Worm (Caenorhabditis elegans) whole organism, L4 larva: Measurements from ENCODE around the gene col-179.
A peak's percentile ranks its signal among the peaks of the same experiment; 100 is the strongest.

Experiments used
- F10B5.3 ChIP-seq: sonication (generic microtip); optimal IDR thresholded peaks from 2 replicates; lab custom pipeline; 2016; ENCODE audit warnings: mild to moderate bottlenecking, missing genetic modification characterization, missing compliant biosample characterization
- F26F4.8 ChIP-seq: fragments of 200-800 bp; sonication (Bioruptor generic); conservative IDR thresholded peaks from 2 replicates; pipeline ENCODE4 v1.3.6; 2022; ENCODE audit warnings: missing genetic modification characterization, missing compliant biosample characterization
- F37D6.2 ChIP-seq: sonication (generic microtip); optimal IDR thresholded peaks from 2 replicates; lab custom pipeline; 2016; ENCODE audit warnings: mild to moderate bottlenecking, missing genetic modification characterization, missing compliant biosample characterization
- F44E2.7 ChIP-seq: fragments of 200-800 bp; sonication (Bioruptor generic); IDR thresholded peaks from 2 replicates; pipeline ENCODE4 v2.1.2; 2022; ENCODE audit warnings: missing genetic modification characterization, missing compliant biosample characterization
- aly-2 ChIP-seq: sonication (generic microtip); optimal IDR thresholded peaks from 2 replicates; lab custom pipeline; 2018; ENCODE audit warnings: missing biosample characterization, missing genetic modification characterization
- arid-1 ChIP-seq: fragments of 200-800 bp; sonication (Bioruptor generic); conservative IDR thresholded peaks from 2 replicates; pipeline ENCODE4 v1.3.6; 2022; ENCODE audit warnings: missing genetic modification reagents, missing genetic modification characterization, missing compliant biosample characterization
- ceh-20 ChIP-seq: fragments of 200-800 bp; sonication (Bioruptor generic); IDR thresholded peaks from 2 replicates; pipeline ENCODE4 v1.3.6; 2022; ENCODE audit warnings: missing genetic modification reagents, missing genetic modification characterization, missing compliant biosample characterization
- ceh-82 ChIP-seq: sonication (generic microtip); optimal IDR thresholded peaks from 2 replicates; lab custom pipeline; 2017; ENCODE audit warnings: missing biosample characterization, missing genetic modification characterization
- daf-16 ChIP-seq, 3 experiments: sonication (generic microtip); optimal IDR thresholded peaks; 2 replicates each; lab custom pipeline; 2016 to 2017; ENCODE audit warnings: missing genetic modification characterization in 3 of 3, missing genetic modification reagents in 3 of 3, mild to moderate bottlenecking in 2 of 3, missing compliant biosample characterization in 2 of 3, missing biosample characterization in 1 of 3, moderate library complexity in 1 of 3
- daf-19 ChIP-seq: fragments of 200-800 bp; sonication (Bioruptor generic); conservative IDR thresholded peaks from 2 replicates; pipeline ENCODE4 v1.3.6; 2022; ENCODE audit warnings: missing genetic modification characterization, missing compliant biosample characterization
- dmd-6 ChIP-seq: fragments of 200-800 bp; sonication (Bioruptor generic); IDR thresholded peaks from 2 replicates; pipeline ENCODE4 v1.3.6; 2022; ENCODE audit warnings: missing genetic modification reagents, missing genetic modification characterization, missing compliant biosample characterization
- dpl-1 ChIP-seq: fragments of 150-350 bp; optimal IDR thresholded peaks from 2 replicates; lab custom pipeline; 2014; ENCODE audit warnings: missing biosample characterization, missing genetic modification reagents, missing genetic modification characterization
- duxl-1 ChIP-seq: sonication (generic microtip); optimal IDR thresholded peaks from 2 replicates; lab custom pipeline; 2016; ENCODE audit warnings: mild to moderate bottlenecking, missing genetic modification characterization, moderate library complexity, missing compliant biosample characterization; ENCODE audit not compliant: poor library complexity
- dve-1 ChIP-seq: sonication (generic microtip); optimal IDR thresholded peaks from 2 replicates; lab custom pipeline; 2017; ENCODE audit warnings: antibody characterized with exemption, mild to moderate bottlenecking, missing genetic modification characterization, missing compliant biosample characterization; ENCODE audit not compliant: insufficient read depth
- egl-43 ChIP-seq: fragments of 200-800 bp; sonication (Bioruptor generic); IDR thresholded peaks from 2 replicates; pipeline ENCODE4 v1.3.6; 2022; ENCODE audit warnings: missing genetic modification reagents, missing genetic modification characterization, missing compliant biosample characterization
- fkh-10 ChIP-seq: fragments of 150-350 bp; optimal IDR thresholded peaks from 2 replicates; lab custom pipeline; 2014; ENCODE audit warnings: missing biosample characterization, missing genetic modification reagents, missing genetic modification characterization
- fos-1 ChIP-seq: fragments of 150-350 bp; optimal IDR thresholded peaks from 2 replicates; lab custom pipeline; 2014; ENCODE audit warnings: missing biosample characterization, missing genetic modification characterization
- hif-1 ChIP-seq, 2 experiments: sonication (generic microtip); optimal IDR thresholded peaks; 2 replicates each; lab custom pipeline; 2016 to 2017; ENCODE audit warnings: missing compliant biosample characterization in 2 of 2, missing genetic modification characterization in 2 of 2, missing genetic modification reagents in 2 of 2, missing genotype in 2 of 2, mild to moderate bottlenecking in 1 of 2
- hlh-30 ChIP-seq: sonication (generic microtip); optimal IDR thresholded peaks from 2 replicates; lab custom pipeline; 2017; ENCODE audit warnings: antibody characterized with exemption, mild to moderate bottlenecking, missing genetic modification characterization, missing compliant biosample characterization; ENCODE audit not compliant: insufficient read depth
- jun-1 ChIP-seq: fragments of 150-350 bp; optimal IDR thresholded peaks from 2 replicates; lab custom pipeline; 2014; ENCODE audit warnings: missing biosample characterization, missing genetic modification reagents, missing genetic modification characterization
- lin-1 ChIP-seq: fragments of 200-800 bp; sonication (Bioruptor generic); IDR thresholded peaks from 2 replicates; pipeline ENCODE4 v1.3.6; 2022; ENCODE audit warnings: missing genetic modification reagents, missing genetic modification characterization, missing compliant biosample characterization
- lin-29 ChIP-seq: fragments of 200-800 bp; sonication (Bioruptor generic); IDR thresholded peaks from 2 replicates; pipeline ENCODE4 v1.3.6; 2022; ENCODE audit warnings: missing genetic modification reagents, missing genetic modification characterization, missing compliant biosample characterization
- lin-38 ChIP-seq: fragments of 200-800 bp; sonication (Bioruptor generic); IDR thresholded peaks from 2 replicates; pipeline ENCODE4 v1.3.6; 2022; ENCODE audit warnings: missing genetic modification reagents, missing genetic modification characterization, missing compliant biosample characterization
- lsy-2 ChIP-seq, 2 experiments: fragments of 150-350 bp in 1 of 2; sonication (generic microtip) in 1 of 2; optimal IDR thresholded peaks; 2 replicates each; lab custom pipeline; 2014 to 2017; ENCODE audit warnings: missing biosample characterization in 2 of 2, missing genetic modification characterization in 2 of 2
- madf-5 ChIP-seq, 2 experiments: fragments of 200-800 bp; sonication (Bioruptor generic); IDR thresholded peaks; 2 replicates each; pipeline ENCODE4 v1.3.6; 2022; ENCODE audit warnings: missing compliant biosample characterization in 2 of 2, missing genetic modification characterization in 2 of 2
- mdl-1 ChIP-seq, 2 experiments: fragments of 150-350 bp in 1 of 2; sonication (generic microtip) in 1 of 2; optimal IDR thresholded peaks; 2 replicates each; lab custom pipeline; 2014 to 2017; ENCODE audit warnings: missing biosample characterization in 2 of 2, missing genetic modification characterization in 2 of 2
- mdt-29 ChIP-seq: fragments of 200-800 bp; sonication (Bioruptor generic); IDR thresholded peaks from 2 replicates; pipeline ENCODE4 v1.3.6; 2022; ENCODE audit warnings: missing genetic modification reagents, missing genetic modification characterization, missing compliant biosample characterization
- mxl-2 ChIP-seq: fragments of 200-800 bp; sonication (Bioruptor generic); conservative IDR thresholded peaks from 2 replicates; pipeline ENCODE4 v1.3.6; 2022; ENCODE audit warnings: missing genetic modification reagents, missing genetic modification characterization, missing compliant biosample characterization
- mxl-3 ChIP-seq: fragments of 200-800 bp; sonication (Bioruptor generic); optimal IDR thresholded peaks from 2 replicates; lab custom pipeline; 2018; ENCODE audit warnings: mild to moderate bottlenecking, missing genetic modification characterization, missing compliant biosample characterization
- nhr-10 ChIP-seq: fragments of 150-350 bp; optimal IDR thresholded peaks from 2 replicates; lab custom pipeline; 2014; ENCODE audit warnings: missing biosample characterization, missing genetic modification characterization
- nhr-102 ChIP-seq: sonication (generic microtip); optimal IDR thresholded peaks from 2 replicates; lab custom pipeline; 2016; ENCODE audit warnings: mild to moderate bottlenecking, missing genetic modification characterization, moderate library complexity, missing compliant biosample characterization
- nhr-11 ChIP-seq: fragments of 150-350 bp; optimal IDR thresholded peaks from 2 replicates; lab custom pipeline; 2014; ENCODE audit warnings: missing biosample characterization, missing genetic modification characterization
- nhr-25 ChIP-seq: sonication (generic microtip); optimal IDR thresholded peaks from 2 replicates; lab custom pipeline; 2017; ENCODE audit warnings: missing genetic modification characterization, mild to moderate bottlenecking, missing compliant biosample characterization, antibody characterized with exemption, moderate library complexity, borderline replicate concordance; ENCODE audit not compliant: insufficient read depth
- nhr-28 ChIP-seq: fragments of 150-350 bp; optimal IDR thresholded peaks from 2 replicates; lab custom pipeline; 2014; ENCODE audit warnings: missing biosample characterization, missing genetic modification characterization
- nhr-41 ChIP-seq: fragments of 200-800 bp; sonication (Bioruptor generic); IDR thresholded peaks from 2 replicates; pipeline ENCODE4 v1.3.6; 2022; ENCODE audit warnings: missing genetic modification reagents, missing genetic modification characterization, missing compliant biosample characterization
- nhr-42 ChIP-seq: fragments of 200-800 bp; sonication (Bioruptor generic); IDR thresholded peaks from 2 replicates; pipeline ENCODE4 v1.3.6; 2022; ENCODE audit warnings: missing genetic modification characterization, missing compliant biosample characterization
- nhr-6 ChIP-seq: fragments of 150-350 bp; optimal IDR thresholded peaks from 2 replicates; lab custom pipeline; 2014; ENCODE audit warnings: missing biosample characterization, missing genetic modification characterization
- php-3 ChIP-seq: fragments of 200-800 bp; sonication (Bioruptor generic); IDR thresholded peaks from 2 replicates; pipeline ENCODE4 v1.3.6; 2022; ENCODE audit warnings: missing genetic modification reagents, missing genetic modification characterization, missing compliant biosample characterization
- saeg-2 ChIP-seq: fragments of 200-800 bp; sonication (Bioruptor generic); IDR thresholded peaks from 2 replicates; pipeline ENCODE4 v1.3.6; 2022; ENCODE audit warnings: missing genetic modification reagents, missing genetic modification characterization, missing compliant biosample characterization
- set-16 ChIP-seq: fragments of 200-800 bp; sonication (Bioruptor generic); IDR thresholded peaks from 2 replicates; pipeline ENCODE4 v1.3.6; 2022; ENCODE audit warnings: missing genetic modification reagents, missing genetic modification characterization, missing compliant biosample characterization
- spr-1 ChIP-seq: sonication (generic microtip); optimal IDR thresholded peaks from 2 replicates; lab custom pipeline; 2016; ENCODE audit warnings: mild to moderate bottlenecking, missing genetic modification characterization, missing compliant biosample characterization
- spr-3 ChIP-seq: fragments of 200-800 bp; sonication (Bioruptor generic); optimal IDR thresholded peaks from 2 replicates; lab custom pipeline; 2018; ENCODE audit warnings: mild to moderate bottlenecking, missing genetic modification characterization, missing compliant biosample characterization
- tra-1 ChIP-seq: fragments of 200-800 bp; sonication (Bioruptor generic); IDR thresholded peaks from 2 replicates; pipeline ENCODE4 v1.3.6; 2022; ENCODE audit warnings: missing genetic modification reagents, missing genetic modification characterization, missing compliant biosample characterization
- unc-130 ChIP-seq: sonication (generic microtip); optimal IDR thresholded peaks from 2 replicates; lab custom pipeline; 2016; ENCODE audit warnings: missing genetic modification reagents, missing genetic modification characterization, missing compliant biosample characterization
- unc-62 ChIP-seq, 3 experiments: fragments of 150-350 bp in 1 of 3; sonication (generic microtip); optimal IDR thresholded peaks in 2 of 3; peaks in 1 of 3; 1 replicate in 1 of 3; 2 replicates in 2 of 3; lab custom pipeline; 2014 to 2017; ENCODE audit warnings: missing biosample characterization in 3 of 3, missing genetic modification characterization in 3 of 3, missing genetic modification reagents in 3 of 3, missing genotype in 1 of 3
- zag-1 ChIP-seq: fragments of 150-350 bp; optimal IDR thresholded peaks from 2 replicates; lab custom pipeline; 2014; ENCODE audit warnings: missing biosample characterization, missing genetic modification characterization
- zfp-3 ChIP-seq: fragments of 200-800 bp; sonication (Bioruptor generic); conservative IDR thresholded peaks from 2 replicates; pipeline ENCODE4 v1.3.6; 2022; ENCODE audit warnings: missing genetic modification reagents, missing genetic modification characterization, missing compliant biosample characterization
- zip-11 ChIP-seq: fragments of 200-800 bp; sonication (Bioruptor generic); IDR thresholded peaks from 2 replicates; pipeline ENCODE4 v1.3.6; 2022; ENCODE audit warnings: missing genetic modification characterization, missing compliant biosample characterization
- ztf-7 ChIP-seq: fragments of 150-350 bp; optimal IDR thresholded peaks from 2 replicates; lab custom pipeline; 2014; ENCODE audit warnings: missing biosample characterization, missing genetic modification characterization

Gene col-179

ce11 chrX:11206953-11207352 lies 5.7 kb downstream of the col-179 start, which contains the start of gene hst-2:
Gene hst-2 (minus strand): TSS chrX:11207155.
- peak in 1 of 2 experiments; percentile 38 for TF ChIP-seq mdl-1 (tag; optimal IDR thresholded peaks at IDR 0.05; lab: Kevin White, UChicago)
- TF ChIP-seq mdt-29 (GFP tag; lab: Robert Waterston, UW), result peak; percentile 68; the same call in 1 of the 2 replicates
- TF ChIP-seq daf-19 (GFP tag; lab: Robert Waterston, UW), result no peak
- TF ChIP-seq nhr-41, result no peak
- peak; percentile 66; the same call in 1 of the 2 replicates for TF ChIP-seq zfp-3 (GFP tag; lab: Robert Waterston, UW)
- TF ChIP-seq saeg-2, result peak; percentile 70
- peak in 1 of 2 experiments; percentile 98 for TF ChIP-seq unc-62 (GFP tag; optimal IDR thresholded peaks at IDR 0.05 in 1 of 2; lab: Kevin White, UChicago)
- no peak for TF ChIP-seq unc-62 (tag; optimal IDR thresholded peaks at IDR 0.05; lab: Kevin White, UChicago)
- TF ChIP-seq spr-1, result peak; percentile 79
- TF ChIP-seq tra-1, result peak; percentile 80; the same call in 1 of the 2 replicates
- no peak for TF ChIP-seq zag-1 (tag; lab: Kevin White, UChicago)
- no peak for TF ChIP-seq ceh-82
- TF ChIP-seq daf-16 (GFP tag; optimal IDR thresholded peaks at IDR 0.05; lab: Kevin White, UChicago), result peak; percentile 18 to 70
- TF ChIP-seq daf-16 (tag; optimal IDR thresholded peaks at IDR 0.05; lab: Kevin White, UChicago), result peak; percentile 61
- peak; percentile 91 for TF ChIP-seq duxl-1 (tag; lab: Kevin White, UChicago)
- no peak for TF ChIP-seq fos-1 (tag; lab: Kevin White, UChicago)
- peak; percentile 75 for TF ChIP-seq lin-38
- peak; percentile 68 for TF ChIP-seq F37D6.2 (tag; lab: Kevin White, UChicago)
- peak; percentile 76 for TF ChIP-seq dpl-1 (GFP tag; lab: Kevin White, UChicago)
- TF ChIP-seq nhr-28, result peak; percentile 71
- TF ChIP-seq ceh-20 (GFP tag; lab: Robert Waterston, UW), result peak; percentile 86
- TF ChIP-seq nhr-42 (GFP tag; lab: Robert Waterston, UW), result peak; percentile 80
- TF ChIP-seq aly-2 (tag; lab: Kevin White, UChicago), result no peak
- TF ChIP-seq F10B5.3, result peak; percentile 86
- TF ChIP-seq ztf-7 (tag; lab: Kevin White, UChicago), result peak; percentile 79
- TF ChIP-seq jun-1, result peak; percentile 63
- peak; percentile 73 for TF ChIP-seq arid-1
- no peak for TF ChIP-seq lin-1 (GFP tag; lab: Robert Waterston, UW)
- TF ChIP-seq egl-43 (GFP tag; lab: Robert Waterston, UW), result peak; percentile 66; the same call in 1 of the 2 replicates
- no peak for TF ChIP-seq set-16 (GFP tag; lab: Robert Waterston, UW)
- TF ChIP-seq nhr-10, result no peak
- no peak for TF ChIP-seq unc-130 (GFP tag; lab: Kevin White, UChicago)
- peak; percentile 56 for TF ChIP-seq spr-3 (GFP tag; lab: Kevin White, UChicago)
- peak in 1 of 2 experiments; percentile 52 for TF ChIP-seq hif-1 (tag; optimal IDR thresholded peaks at IDR 0.05; lab: Kevin White, UChicago)
- TF ChIP-seq mxl-2 (GFP tag; lab: Robert Waterston, UW), result no peak
- TF ChIP-seq nhr-11 (tag; lab: Kevin White, UChicago), result peak; percentile 74
- TF ChIP-seq lin-29 (GFP tag; lab: Robert Waterston, UW), result 0 out of 2 replicates have a peak, but pooled peaks have one; percentile 67
- TF ChIP-seq nhr-25 (tag; lab: Kevin White, UChicago), result peak; percentile 31
- TF ChIP-seq hlh-30 (tag; lab: Kevin White, UChicago), result peak; percentile 76
- TF ChIP-seq dmd-6 (GFP tag; lab: Robert Waterston, UW), result peak; percentile 87
- TF ChIP-seq F26F4.8 (GFP tag; lab: Robert Waterston, UW), result no peak
- peak; percentile 93 for TF ChIP-seq nhr-102
- TF ChIP-seq php-3 (GFP tag; lab: Robert Waterston, UW), result peak; percentile 81
- TF ChIP-seq dve-1 (tag; lab: Kevin White, UChicago), result peak; percentile 96
- TF ChIP-seq zip-11 (GFP tag; lab: Robert Waterston, UW), result no peak
- no peak for TF ChIP-seq F44E2.7 (GFP tag; lab: Robert Waterston, UW)
- peak in 1 of 2 experiments; percentile 92 for TF ChIP-seq lsy-2 (tag; optimal IDR thresholded peaks at IDR 0.05; lab: Kevin White, UChicago)
- peak; percentile 45 for TF ChIP-seq mxl-3
- TF ChIP-seq nhr-6 (tag; lab: Kevin White, UChicago), result peak; percentile 56
- peak; percentile 59 for TF ChIP-seq fkh-10 (GFP tag; lab: Kevin White, UChicago)
- TF ChIP-seq madf-5 (GFP tag; IDR thresholded peaks at IDR 0.05; lab: Robert Waterston, UW), result no peak
